Fruit fly (Drosophila melanogaster) whole organism, embryonic: Measurements from ENCODE around the gene CG3165.

Experiments used
- Bdp1 ChIP-seq: fragments of 200-800 bp; sonication (Bioruptor generic); optimal IDR thresholded peaks from 3 replicates; lab custom pipeline; 2016; ENCODE audit warnings: missing biosample characterization, missing genetic modification characterization
- Bgb ChIP-seq: fragments of 200-800 bp; sonication (Bioruptor generic); IDR thresholded peaks from 2 replicates; pipeline ENCODE4 v1.3.6; 2022; ENCODE audit warnings: missing biosample characterization, missing genetic modification characterization; ENCODE audit not compliant: partially characterized antibody
- CG10267 ChIP-seq: fragments of 200-800 bp; sonication (Bioruptor generic); optimal IDR thresholded peaks from 2 replicates; lab custom pipeline; 2018; ENCODE audit warnings: missing biosample characterization, mild to moderate bottlenecking, missing genetic modification characterization, moderate library complexity
- CG11247 ChIP-seq: fragments of 200-800 bp; sonication (Bioruptor generic); IDR thresholded peaks from 2 replicates; pipeline ENCODE4 v1.3.6; 2022; ENCODE audit warnings: missing biosample characterization, missing genetic modification characterization
- CG11695 ChIP-seq: fragments of 200-800 bp; sonication (Bioruptor generic); IDR thresholded peaks from 3 replicates; pipeline ENCODE4 v1.3.6; 2022; ENCODE audit warnings: missing biosample characterization, missing genetic modification characterization
- CG15073 ChIP-seq: fragments of 200-800 bp; sonication (Bioruptor generic); optimal IDR thresholded peaks from 2 replicates; lab custom pipeline; 2016; ENCODE audit warnings: missing biosample characterization, missing genetic modification characterization
- CG1603 ChIP-seq: fragments of 200-800 bp; sonication (Bioruptor generic); optimal IDR thresholded peaks from 2 replicates; lab custom pipeline; 2019; ENCODE audit warnings: missing biosample characterization, mild to moderate bottlenecking, missing genetic modification characterization, moderate library complexity
- CG16779 ChIP-seq: fragments of 200-800 bp; sonication (Bioruptor generic); IDR thresholded peaks from 2 replicates; pipeline ENCODE4 v1.3.6; 2022; ENCODE audit warnings: missing biosample characterization, missing genetic modification characterization
- CG16813 ChIP-seq: fragments of 200-800 bp; sonication (Bioruptor generic); IDR thresholded peaks from 3 replicates; pipeline ENCODE4 v1.3.6; 2022; ENCODE audit warnings: missing biosample characterization, missing genetic modification characterization; ENCODE audit not compliant: partially characterized antibody
- CG17359 ChIP-seq: fragments of 200-800 bp; sonication (Bioruptor generic); optimal IDR thresholded peaks from 3 replicates; lab custom pipeline; 2018; ENCODE audit warnings: missing biosample characterization, mild to moderate bottlenecking, missing genetic modification characterization, moderate library complexity
- CG17829 ChIP-seq: fragments of 200-800 bp; optimal IDR thresholded peaks from 2 replicates; lab custom pipeline; 2019; ENCODE audit warnings: missing biosample characterization, mild to moderate bottlenecking, missing genetic modification characterization, moderate library complexity
- CG2712 ChIP-seq: fragments of 200-800 bp; optimal IDR thresholded peaks from 3 replicates; lab custom pipeline; 2019; ENCODE audit warnings: missing biosample characterization, mild to moderate bottlenecking, missing genetic modification characterization, moderate library complexity
- CG3065 ChIP-seq: fragments of 200-800 bp; sonication (Bioruptor generic); optimal IDR thresholded peaks from 2 replicates; lab custom pipeline; 2016; ENCODE audit warnings: missing biosample characterization, missing genetic modification characterization
- CG31388 ChIP-seq: fragments of 200-800 bp; sonication (Bioruptor generic); optimal IDR thresholded peaks from 2 replicates; lab custom pipeline; 2016; ENCODE audit warnings: missing biosample characterization, missing genetic modification characterization
- CG34422 ChIP-seq: fragments of 200-800 bp; sonication (Bioruptor generic); IDR thresholded peaks from 3 replicates; pipeline ENCODE4 v1.3.6; 2022; ENCODE audit warnings: missing biosample characterization, missing genetic modification characterization
- CG3726 ChIP-seq: fragments of 200-800 bp; sonication (Bioruptor generic); IDR thresholded peaks from 3 replicates; pipeline ENCODE4, ENCODE4 v1.3.6; 2022; ENCODE audit warnings: missing biosample characterization, missing genetic modification characterization
- CG3995 ChIP-seq: fragments of 200-800 bp; sonication (Bioruptor generic); optimal IDR thresholded peaks from 3 replicates; lab custom pipeline; 2016; ENCODE audit warnings: missing biosample characterization, missing genetic modification characterization
- CG5245 ChIP-seq: fragments of 200-800 bp; sonication (Bioruptor generic); optimal IDR thresholded peaks from 3 replicates; lab custom pipeline; 2016; ENCODE audit warnings: missing biosample characterization, missing genetic modification characterization
- CG6272 ChIP-seq: fragments of 200-800 bp; sonication (Bioruptor generic); IDR thresholded peaks from 2 replicates; pipeline ENCODE4 v1.3.6; 2022; ENCODE audit warnings: missing biosample characterization, missing genetic modification characterization
- CG6854 ChIP-seq: fragments of 200-800 bp; sonication (Bioruptor generic); optimal IDR thresholded peaks from 3 replicates; lab custom pipeline; 2017; ENCODE audit warnings: missing biosample characterization, mild to moderate bottlenecking, missing genetic modification characterization
- CkIIα-i1 ChIP-seq: fragments of 200-800 bp; sonication (Bioruptor generic); IDR thresholded peaks from 2 replicates; pipeline ENCODE4 v1.3.6; 2022; ENCODE audit warnings: missing biosample characterization, missing genetic modification characterization
- Doc2 ChIP-seq: fragments of 200-800 bp; sonication (Bioruptor generic); IDR thresholded peaks from 2 replicates; pipeline ENCODE4 v1.3.6; 2022; ENCODE audit warnings: missing biosample characterization, missing genetic modification characterization
- Doc3 ChIP-seq: fragments of 200-800 bp; sonication (Bioruptor generic); IDR thresholded peaks from 3 replicates; pipeline ENCODE4 v1.3.6; 2022; ENCODE audit warnings: missing biosample characterization, missing genetic modification characterization; ENCODE audit not compliant: partially characterized antibody
- Dp ChIP-seq: fragments of 200-800 bp; sonication (Bioruptor generic); optimal IDR thresholded peaks from 2 replicates; lab custom pipeline; 2018; ENCODE audit warnings: missing biosample characterization, mild to moderate bottlenecking, missing genetic modification characterization, moderate library complexity
- E2f1 ChIP-seq: fragments of 200-800 bp; sonication (Bioruptor generic); IDR thresholded peaks from 2 replicates; pipeline ENCODE4 v1.3.6; 2022; ENCODE audit warnings: missing biosample characterization, missing genetic modification characterization
- E2f2 ChIP-seq: fragments of 200-800 bp; sonication (Bioruptor generic); IDR thresholded peaks from 2 replicates; pipeline ENCODE4 v1.3.6; 2022; ENCODE audit warnings: missing biosample characterization, missing genetic modification characterization
- ERR ChIP-seq: fragments of 200-800 bp; sonication (Bioruptor generic); optimal IDR thresholded peaks from 2 replicates; lab custom pipeline; 2016; ENCODE audit warnings: missing biosample characterization, missing genetic modification characterization
- Hmx ChIP-seq: fragments of 200-800 bp; sonication (Bioruptor generic); optimal IDR thresholded peaks from 2 replicates; lab custom pipeline; 2016; ENCODE audit warnings: missing biosample characterization, missing genetic modification characterization
- Jarid2 ChIP-seq: fragments of 200-800 bp; sonication (Bioruptor generic); optimal IDR thresholded peaks from 3 replicates; lab custom pipeline; 2017; ENCODE audit warnings: mild to moderate bottlenecking, missing biosample characterization, missing genetic modification reagents, missing genetic modification characterization
- Lim3 ChIP-seq: fragments of 200-800 bp; sonication (Bioruptor generic); IDR thresholded peaks from 2 replicates; pipeline ENCODE4 v1.3.6; 2022; ENCODE audit warnings: missing biosample characterization, missing genetic modification characterization
- MESR4 ChIP-seq: fragments of 200-800 bp; sonication (Bioruptor generic); optimal IDR thresholded peaks from 2 replicates; lab custom pipeline; 2018; ENCODE audit warnings: missing biosample characterization, mild to moderate bottlenecking, missing genetic modification characterization, moderate library complexity
- Mrtf ChIP-seq: fragments of 200-800 bp; sonication (Bioruptor generic); IDR thresholded peaks from 3 replicates; pipeline ENCODE4 v1.3.6; 2022; ENCODE audit warnings: missing biosample characterization, missing genetic modification characterization
- Nf-YB ChIP-seq: fragments of 200-800 bp; sonication (Bioruptor generic); optimal IDR thresholded peaks from 3 replicates; lab custom pipeline; 2019; ENCODE audit warnings: missing biosample characterization, mild to moderate bottlenecking, missing genetic modification characterization, moderate library complexity
- Opbp ChIP-seq: fragments of 200-800 bp; sonication (Bioruptor generic); IDR thresholded peaks from 3 replicates; pipeline ENCODE4 v1.3.6; 2022; ENCODE audit warnings: missing biosample characterization, missing genetic modification characterization; ENCODE audit not compliant: partially characterized antibody
- Ravus ChIP-seq: fragments of 200-800 bp; sonication (Bioruptor generic); IDR thresholded peaks from 2 replicates; pipeline ENCODE4 v1.3.6; 2022; ENCODE audit warnings: missing biosample characterization, missing genetic modification characterization
- Rx ChIP-seq: fragments of 200-800 bp; sonication (Bioruptor generic); IDR thresholded peaks from 2 replicates; pipeline ENCODE4 v1.3.6; 2022; ENCODE audit warnings: missing biosample characterization, missing genetic modification characterization
- Ssrp ChIP-seq: fragments of 200-800 bp; sonication (Bioruptor generic); optimal IDR thresholded peaks from 2 replicates; lab custom pipeline; 2018; ENCODE audit warnings: missing biosample characterization, mild to moderate bottlenecking, missing genetic modification characterization, moderate library complexity
- az2 ChIP-seq: fragments of 200-800 bp; sonication (Bioruptor generic); optimal IDR thresholded peaks from 3 replicates; lab custom pipeline; 2016; ENCODE audit warnings: missing biosample characterization, missing genetic modification characterization
- bbx ChIP-seq: fragments of 200-800 bp; sonication (Bioruptor generic); IDR thresholded peaks from 2 replicates; pipeline ENCODE4 v1.3.6; 2022; ENCODE audit warnings: missing biosample characterization, missing genetic modification characterization; ENCODE audit not compliant: partially characterized antibody
- cato ChIP-seq: fragments of 200-800 bp; sonication (Bioruptor generic); optimal IDR thresholded peaks from 2 replicates; lab custom pipeline; 2016; ENCODE audit warnings: missing biosample characterization, missing genetic modification characterization, borderline replicate concordance
- chinmo ChIP-seq: fragments of 200-800 bp; sonication (Bioruptor generic); IDR thresholded peaks from 4 replicates; pipeline ENCODE4 v1.3.6; 2022; ENCODE audit warnings: missing biosample characterization, missing genetic modification characterization; ENCODE audit not compliant: partially characterized antibody
- chm ChIP-seq: fragments of 200-800 bp; sonication (Bioruptor generic); IDR thresholded peaks from 2 replicates; pipeline ENCODE4 v1.3.6; 2022; ENCODE audit warnings: missing biosample characterization, missing genetic modification characterization
- eyg ChIP-seq: fragments of 200-800 bp; sonication (Bioruptor generic); optimal IDR thresholded peaks from 3 replicates; lab custom pipeline; 2016; ENCODE audit warnings: missing biosample characterization, missing genetic modification characterization
- gsb-n ChIP-seq: fragments of 200-800 bp; sonication (Bioruptor generic); optimal IDR thresholded peaks from 3 replicates; lab custom pipeline; 2018; ENCODE audit warnings: missing biosample characterization, mild to moderate bottlenecking, missing genetic modification characterization
- klu ChIP-seq: fragments of 200-800 bp; sonication (Bioruptor generic); IDR thresholded peaks from 2 replicates; pipeline ENCODE4 v1.3.6; 2022; ENCODE audit warnings: missing biosample characterization, missing genetic modification characterization
- nerfin-2 ChIP-seq: fragments of 200-800 bp; sonication (Bioruptor generic); IDR thresholded peaks from 2 replicates; pipeline ENCODE4 v1.3.6; 2022; ENCODE audit warnings: missing biosample characterization, missing genetic modification characterization; ENCODE audit not compliant: partially characterized antibody
- odd ChIP-seq: fragments of 200-800 bp; sonication (Bioruptor generic); optimal IDR thresholded peaks from 2 replicates; lab custom pipeline; 2017; ENCODE audit warnings: missing biosample characterization, mild to moderate bottlenecking, missing genetic modification characterization
- trem ChIP-seq: fragments of 200-800 bp; optimal IDR thresholded peaks from 3 replicates; lab custom pipeline; 2019; ENCODE audit warnings: missing biosample characterization, mild to moderate bottlenecking, missing genetic modification characterization, moderate library complexity
- vfl ChIP-seq: fragments of 200-800 bp; sonication (Bioruptor generic); optimal IDR thresholded peaks from 2 replicates; lab custom pipeline; 2016; ENCODE audit warnings: missing biosample characterization, missing genetic modification characterization
- vnd ChIP-seq: fragments of 200-800 bp; sonication (Bioruptor generic); IDR thresholded peaks from 3 replicates; pipeline ENCODE4 v1.3.6; 2022; ENCODE audit warnings: missing biosample characterization, missing genetic modification characterization; ENCODE audit not compliant: partially characterized antibody
- zen2 ChIP-seq: fragments of 200-800 bp; sonication (Bioruptor generic); IDR thresholded peaks from 3 replicates; pipeline ENCODE4 v1.3.6; 2022; ENCODE audit warnings: missing biosample characterization, missing genetic modification characterization; ENCODE audit not compliant: partially characterized antibody

CG3165 gene

dm6 chr2L:2969438-2969837 is 7.5 kb upstream of the CG3165 start, which contains the start of gene Ts (continued):
- TF ChIP-seq Rx (GFP tag; lab: Robert Waterston, UW), result no peak
- no peak for TF ChIP-seq cato (GFP tag; lab: Kevin White, UChicago)
- no peak for TF ChIP-seq gsb-n
- TF ChIP-seq CG11247, result no peak
- TF ChIP-seq Dp (GFP tag; lab: Kevin White, UChicago), result peak; percentile 91
- TF ChIP-seq zen2 (GFP tag; lab: Robert Waterston, UW), result peak; percentile 76
- TF ChIP-seq CG3065 (GFP tag; lab: Kevin White, UChicago), result no peak
- TF ChIP-seq CG3995 (GFP tag; lab: Kevin White, UChicago), result no peak
- TF ChIP-seq Bdp1, result no peak
- peak; percentile 30 for TF ChIP-seq MESR4 (GFP tag; lab: Kevin White, UChicago)
- TF ChIP-seq chinmo (GFP tag; lab: Robert Waterston, UW), result 0 out of 4 replicates have a peak, but pooled peaks have one; percentile 71
- no peak for TF ChIP-seq CG6272
- peak; percentile 57; the same call in 2 of the 3 replicates for TF ChIP-seq CG16813 (GFP tag; lab: Robert Waterston, UW)
- peak; percentile 58 for TF ChIP-seq trem (tag; lab: Kevin White, UChicago)
- TF ChIP-seq CG15073 (GFP tag; lab: Kevin White, UChicago), result no peak
- TF ChIP-seq Lim3 (GFP tag; lab: Robert Waterston, UW), result no peak
- TF ChIP-seq Bgb (GFP tag; lab: Robert Waterston, UW), result peak; percentile 88
- no peak for TF ChIP-seq vfl
- no peak for TF ChIP-seq CG5245 (GFP tag; lab: Kevin White, UChicago)
- no peak for TF ChIP-seq eyg (GFP tag; lab: Kevin White, UChicago)
- no peak for TF ChIP-seq odd
- no peak for TF ChIP-seq klu (GFP tag; lab: Robert Waterston, UW)
- no peak for TF ChIP-seq CG17359 (tag; lab: Kevin White, UChicago)
- peak; percentile 92 for TF ChIP-seq E2f2 (GFP tag; lab: Robert Waterston, UW)
- no peak for TF ChIP-seq Ssrp (tag; lab: Kevin White, UChicago)
- TF ChIP-seq Nf-YB (GFP tag; lab: Kevin White, UChicago), result no peak
- no peak for TF ChIP-seq CG16779
- TF ChIP-seq CG3726, result no peak
- TF ChIP-seq Mrtf (GFP tag; lab: Robert Waterston, UW), result no peak
- no peak for TF ChIP-seq chm (GFP tag; lab: Robert Waterston, UW)
- no peak for TF ChIP-seq CG34422 (GFP tag; lab: Robert Waterston, UW)
- peak; percentile 89 for TF ChIP-seq bbx
- no peak for TF ChIP-seq CG31388 (GFP tag; lab: Kevin White, UChicago)
- TF ChIP-seq CG6854 (GFP tag; lab: Kevin White, UChicago), result no peak
- no peak for TF ChIP-seq ERR
- TF ChIP-seq Doc2 (GFP tag; lab: Robert Waterston, UW), result no peak
- TF ChIP-seq Opbp (GFP tag; lab: Robert Waterston, UW), result peak; percentile 88; the same call in 2 of the 3 replicates
- peak; percentile 55 for TF ChIP-seq CG1603 (tag; lab: Kevin White, UChicago)
- no peak for TF ChIP-seq CkIIα-i1 (GFP tag; lab: Robert Waterston, UW)
- TF ChIP-seq vnd, result peak; percentile 60; the same call in 2 of the 3 replicates
- no peak for TF ChIP-seq Jarid2 (GFP tag; lab: Kevin White, UChicago)
- peak; percentile 79 for TF ChIP-seq nerfin-2 (GFP tag; lab: Robert Waterston, UW)
- no peak for TF ChIP-seq Hmx (GFP tag; lab: Kevin White, UChicago)
- peak; percentile 88 for TF ChIP-seq CG17829
- peak; percentile 66; the same call in 1 of the 2 replicates for TF ChIP-seq E2f1 (GFP tag; lab: Robert Waterston, UW)
- TF ChIP-seq az2 (GFP tag; lab: Kevin White, UChicago), result no peak
- TF ChIP-seq Doc3 (GFP tag; lab: Robert Waterston, UW), result peak; percentile 70
- peak; percentile 6 for TF ChIP-seq CG2712
- peak; percentile 54 for TF ChIP-seq CG10267 (tag; lab: Kevin White, UChicago)
- no peak for TF ChIP-seq CG11695
- TF ChIP-seq Ravus (GFP tag; lab: Robert Waterston, UW), result no peak
